Fruit fly (Drosophila melanogaster): ENCODE measurements around the gene bib.

bib gene

dm6 chr2L:9984078-9984772 is at the start of gene bib:
Gene bib (plus strand): TSS chr2L:9984645.
- peak; percentile 97 for TF ChIP-seq D1 (tag; optimal IDR thresholded peaks at IDR 0.05)
- TF ChIP-seq rn (GFP tag; IDR thresholded peaks at IDR 0.05), result no peak
- TF ChIP-seq CG9948 (tag; optimal IDR thresholded peaks at IDR 0.05), result peak; percentile 96
- peak; percentile 62 for TF ChIP-seq CG32121 (GFP tag; IDR thresholded peaks at IDR 0.05)
- peak; percentile 51 for TF ChIP-seq Ets98B (GFP tag; IDR thresholded peaks at IDR 0.05)
- TF ChIP-seq CG10348 (GFP tag; IDR thresholded peaks at IDR 0.05), result no peak
- peak; percentile 85 for TF ChIP-seq CG34367 (tag; optimal IDR thresholded peaks at IDR 0.05)
- peak; percentile 51; the same call in 1 of the 3 replicates for TF ChIP-seq fd96Ca (GFP tag; IDR thresholded peaks at IDR 0.05)
- TF ChIP-seq CG14655 (GFP tag; optimal IDR thresholded peaks at IDR 0.05), result peak; percentile 92
- TF ChIP-seq CG8159 (tag; optimal IDR thresholded peaks at IDR 0.05), result peak; percentile 95
- TF ChIP-seq CG17806 (tag; optimal IDR thresholded peaks at IDR 0.05), result peak; percentile 90
- peak; percentile 56 for TF ChIP-seq EcR (GFP tag; optimal IDR thresholded peaks at IDR 0.05)
- TF ChIP-seq Pif1B (GFP tag; optimal IDR thresholded peaks at IDR 0.05), result peak; percentile 90
- TF ChIP-seq gl (tag; optimal IDR thresholded peaks at IDR 0.05), result peak; percentile 68
- TF ChIP-seq Snoo (tag; optimal IDR thresholded peaks at IDR 0.05), result peak; percentile 82
- TF ChIP-seq CG13204 (GFP tag; optimal IDR thresholded peaks at IDR 0.05), result peak; percentile 82
- TF ChIP-seq CG4496 (GFP tag; IDR thresholded peaks at IDR 0.05), result peak; percentile 73; the same call in 1 of the 3 replicates
- TF ChIP-seq CG15710 (tag; optimal IDR thresholded peaks at IDR 0.05), result peak; percentile 89
- TF ChIP-seq Pif1A (GFP tag; optimal IDR thresholded peaks at IDR 0.05), result peak; percentile 80
- TF ChIP-seq CG8301 (tag; optimal IDR thresholded peaks at IDR 0.05), result peak; percentile 84
- 0 out of 2 replicates have a peak, but pooled peaks have one; percentile 33 for TF ChIP-seq CG12605 (GFP tag; IDR thresholded peaks at IDR 0.05)

- no peak for TF ChIP-seq CG15710 (tag; optimal IDR thresholded peaks at IDR 0.05)
- no peak for TF ChIP-seq CG8301 (tag; optimal IDR thresholded peaks at IDR 0.05)
- TF ChIP-seq CG12605 (GFP tag; IDR thresholded peaks at IDR 0.05), result peak; percentile 35; the same call in 1 of the 2 replicates
- no peak for TF ChIP-seq Pif1A (GFP tag; optimal IDR thresholded peaks at IDR 0.05)
- no peak for TF ChIP-seq CG14655 (GFP tag; optimal IDR thresholded peaks at IDR 0.05)
- TF ChIP-seq EcR (GFP tag; optimal IDR thresholded peaks at IDR 0.05), result no peak
- TF ChIP-seq CG9948 (tag; optimal IDR thresholded peaks at IDR 0.05), result no peak
- no peak for TF ChIP-seq CG8159 (tag; optimal IDR thresholded peaks at IDR 0.05)
- TF ChIP-seq Snoo (tag; optimal IDR thresholded peaks at IDR 0.05), result no peak
- 0 out of 2 replicates have a peak, but pooled peaks have one; percentile 26 for TF ChIP-seq CG32121 (GFP tag; IDR thresholded peaks at IDR 0.05)
- no peak for TF ChIP-seq rn (GFP tag; IDR thresholded peaks at IDR 0.05)
- no peak for TF ChIP-seq CG34367 (tag; optimal IDR thresholded peaks at IDR 0.05)
- TF ChIP-seq CG17806 (tag; optimal IDR thresholded peaks at IDR 0.05), result no peak
- TF ChIP-seq CG4496 (GFP tag; IDR thresholded peaks at IDR 0.05), result peak; percentile 77
- TF ChIP-seq Pif1B (GFP tag; optimal IDR thresholded peaks at IDR 0.05), result no peak
- TF ChIP-seq D1 (tag; optimal IDR thresholded peaks at IDR 0.05), result no peak
- TF ChIP-seq fd96Ca (GFP tag; IDR thresholded peaks at IDR 0.05), result peak; percentile 46; the same call in 1 of the 3 replicates
- TF ChIP-seq CG10348 (GFP tag; IDR thresholded peaks at IDR 0.05), result no peak
- no peak for TF ChIP-seq CG13204 (GFP tag; optimal IDR thresholded peaks at IDR 0.05)
- no peak for TF ChIP-seq gl (tag; optimal IDR thresholded peaks at IDR 0.05)
- TF ChIP-seq Ets98B (GFP tag; IDR thresholded peaks at IDR 0.05), result peak; percentile 20; the same call in 1 of the 2 replicates
Measured at dm6 chr2L:9937908-9938307, 46.5 kb upstream of the bib start, which contains the start of gene Arglu1. Gene Arglu1 (minus strand): TSS chr2L:9938134.

dm6 chr2L:9938631-9939256 is 45.7 kb upstream of the bib start, which contains the start of the genes Datp and CG4619:
Gene Datp (minus strand): TSS chr2L:9938790.
Gene CG4619 (plus strand): TSS chr2L:9938863.
- TF ChIP-seq gl (tag; optimal IDR thresholded peaks at IDR 0.05) (no peak), CG9948 (tag; optimal IDR thresholded peaks at IDR 0.05) (no peak), CG4496 (GFP tag; IDR thresholded peaks at IDR 0.05) (0 out of 3 replicates have a peak, but pooled peaks have one; percentile 39), CG8301 (tag; optimal IDR thresholded peaks at IDR 0.05) (no peak), Ets98B (GFP tag; IDR thresholded peaks at IDR 0.05) (peak; percentile 39; the same call in 1 of the 2 replicates), CG34367 (tag; optimal IDR thresholded peaks at IDR 0.05) (peak; percentile 5), fd96Ca (GFP tag; IDR thresholded peaks at IDR 0.05) (peak; percentile 44; the same call in 1 of the 3 replicates), CG15710 (tag; optimal IDR thresholded peaks at IDR 0.05) (peak; percentile 4), Snoo (tag; optimal IDR thresholded peaks at IDR 0.05) (peak; percentile 16)

- no peak for TF ChIP-seq CG9948 (tag; optimal IDR thresholded peaks at IDR 0.05)
- TF ChIP-seq Pif1B (GFP tag; optimal IDR thresholded peaks at IDR 0.05), result no peak
- TF ChIP-seq Snoo (tag; optimal IDR thresholded peaks at IDR 0.05), result no peak
- no peak for TF ChIP-seq CG10348 (GFP tag; IDR thresholded peaks at IDR 0.05)
- TF ChIP-seq CG8159 (tag; optimal IDR thresholded peaks at IDR 0.05), result no peak
- no peak for TF ChIP-seq rn (GFP tag; IDR thresholded peaks at IDR 0.05)
- no peak for TF ChIP-seq CG34367 (tag; optimal IDR thresholded peaks at IDR 0.05)
- no peak for TF ChIP-seq Ets98B (GFP tag; IDR thresholded peaks at IDR 0.05)
- no peak for TF ChIP-seq CG32121 (GFP tag; IDR thresholded peaks at IDR 0.05)
Measured at dm6 chr2L:9943521-9943920, 40.9 kb upstream of the bib start.

- TF ChIP-seq CG4496 (GFP tag; IDR thresholded peaks at IDR 0.05) (0 out of 3 replicates have a peak, but pooled peaks have one; percentile 12), CG32121 (GFP tag; IDR thresholded peaks at IDR 0.05) (peak; percentile 21; the same call in 1 of the 2 replicates), gl (tag; optimal IDR thresholded peaks at IDR 0.05) (peak; percentile 71), D1 (tag; optimal IDR thresholded peaks at IDR 0.05) (no peak), Pif1B (GFP tag; optimal IDR thresholded peaks at IDR 0.05) (peak; percentile 11)
Measured at dm6 chr2L:9945086-9945485, 39.4 kb upstream of the bib start.
